Fruit fly (Drosophila melanogaster): Measurements from ENCODE around the gene CG4360.

The CG4360 gene

dm6 chr3R:20309661-20310497, 17.9 kb downstream of the CG4360 start:
- TF ChIP-seq CG1620 (GFP tag; optimal IDR thresholded peaks at IDR 0.05) (no peak), Mnt (GFP tag; optimal IDR thresholded peaks at IDR 0.05) (peak; percentile 12)

- TF ChIP-seq toe (GFP tag; optimal IDR thresholded peaks at IDR 0.05) (no peak), bab1 (GFP tag; optimal IDR thresholded peaks at IDR 0.05) (peak; percentile 85), tj (GFP tag; optimal IDR thresholded peaks at IDR 0.05) (peak; percentile 85), cic (GFP tag; optimal IDR thresholded peaks at IDR 0.05) (peak; percentile 92), pad (GFP tag; optimal IDR thresholded peaks at IDR 0.05) (peak; percentile 6), Hr96 (GFP tag; optimal IDR thresholded peaks at IDR 0.05) (peak; percentile 50), Crg-1 (GFP tag; optimal IDR thresholded peaks at IDR 0.05) (no peak), CG12768 (GFP tag; optimal IDR thresholded peaks at IDR 0.05) (peak; percentile 84), CG14711 (tag; optimal IDR thresholded peaks at IDR 0.05) (no peak), Mnt (GFP tag; optimal IDR thresholded peaks at IDR 0.05) (peak; percentile 73), kay (GFP tag; ENCODE audit: borderline replicate concordance) (peak; percentile 91), CG7101 (tag; optimal IDR thresholded peaks at IDR 0.05) (peak; percentile 30), CG7045 (GFP tag; optimal IDR thresholded peaks at IDR 0.05) (peak; percentile 56), cnc (optimal IDR thresholded peaks at IDR 0.05) (no peak), CG1620 (GFP tag; optimal IDR thresholded peaks at IDR 0.05) (peak; percentile 39), Clk (GFP tag; optimal IDR thresholded peaks at IDR 0.05) (peak; percentile 31), CG11617 (GFP tag; optimal IDR thresholded peaks at IDR 0.05) (peak; percentile 63), ovo (GFP tag; optimal IDR thresholded peaks at IDR 0.05) (peak; percentile 87), CG33017 (tag; optimal IDR thresholded peaks at IDR 0.05) (peak; percentile 76)
Measured at dm6 chr3R:20308972-20309660, 18.7 kb downstream of the CG4360 start, which contains the start of gene Orp8. Gene Orp8, plus strand, starts transcription at chr3R:20309344.

dm6 chr3R:20307487-20307971, 20.3 kb downstream of the CG4360 start, which contains the start of gene CG4362:
Gene CG4362, minus strand, starts transcription at chr3R:20307537.
- no peak for TF ChIP-seq CG7101 (tag; optimal IDR thresholded peaks at IDR 0.05)
- TF ChIP-seq cnc (optimal IDR thresholded peaks at IDR 0.05) = no peak
- TF ChIP-seq CG11617 (GFP tag; optimal IDR thresholded peaks at IDR 0.05) = no peak
- no peak for TF ChIP-seq CG33017 (tag; optimal IDR thresholded peaks at IDR 0.05)
- TF ChIP-seq bab1 (GFP tag; optimal IDR thresholded peaks at IDR 0.05) = no peak
- TF ChIP-seq CG7045 (GFP tag; optimal IDR thresholded peaks at IDR 0.05) = no peak
- peak; percentile 23 for TF ChIP-seq cic (GFP tag; optimal IDR thresholded peaks at IDR 0.05)

dm6 chr3R:20305852-20306251, 22.0 kb downstream of the CG4360 start:
- TF ChIP-seq toe (GFP tag; optimal IDR thresholded peaks at IDR 0.05) (no peak), pad (GFP tag; optimal IDR thresholded peaks at IDR 0.05) (no peak), CG7101 (tag; optimal IDR thresholded peaks at IDR 0.05) (no peak), bab1 (GFP tag; optimal IDR thresholded peaks at IDR 0.05) (no peak), CG1620 (GFP tag; optimal IDR thresholded peaks at IDR 0.05) (no peak), cic (GFP tag; optimal IDR thresholded peaks at IDR 0.05) (peak; percentile 24), cnc (optimal IDR thresholded peaks at IDR 0.05) (no peak), tj (GFP tag; optimal IDR thresholded peaks at IDR 0.05) (peak; percentile 24), ovo (GFP tag; optimal IDR thresholded peaks at IDR 0.05) (no peak), CG14711 (tag; optimal IDR thresholded peaks at IDR 0.05) (no peak), CG33017 (tag; optimal IDR thresholded peaks at IDR 0.05) (no peak), CG11617 (GFP tag; optimal IDR thresholded peaks at IDR 0.05) (peak; percentile 66)

- TF ChIP-seq CG7101 (tag; optimal IDR thresholded peaks at IDR 0.05) (no peak), CG11617 (GFP tag; optimal IDR thresholded peaks at IDR 0.05) (no peak), cic (GFP tag; optimal IDR thresholded peaks at IDR 0.05) (no peak), toe (GFP tag; optimal IDR thresholded peaks at IDR 0.05) (no peak), pad (GFP tag; optimal IDR thresholded peaks at IDR 0.05) (no peak), CG7045 (GFP tag; optimal IDR thresholded peaks at IDR 0.05) (no peak), ovo (GFP tag; optimal IDR thresholded peaks at IDR 0.05) (no peak), Mnt (GFP tag; optimal IDR thresholded peaks at IDR 0.05) (no peak), Crg-1 (GFP tag; optimal IDR thresholded peaks at IDR 0.05) (no peak), CG12768 (GFP tag; optimal IDR thresholded peaks at IDR 0.05) (no peak), CG14711 (tag; optimal IDR thresholded peaks at IDR 0.05) (no peak), bab1 (GFP tag; optimal IDR thresholded peaks at IDR 0.05) (no peak), Hr96 (GFP tag; optimal IDR thresholded peaks at IDR 0.05) (no peak), CG5204 (GFP tag; optimal IDR thresholded peaks at IDR 0.05) (no peak), CG1620 (GFP tag; optimal IDR thresholded peaks at IDR 0.05) (no peak), Clk (GFP tag; optimal IDR thresholded peaks at IDR 0.05) (no peak), cnc (optimal IDR thresholded peaks at IDR 0.05) (no peak), kay (GFP tag; ENCODE audit: borderline replicate concordance) (no peak)
Measured at dm6 chr3R:20304877-20305276, 22.9 kb downstream of the CG4360 start, which contains the start of gene CG4367. Gene CG4367, minus strand, starts transcription at chr3R:20304977.

- no peak for TF ChIP-seq cnc (optimal IDR thresholded peaks at IDR 0.05)
- no peak for TF ChIP-seq tj (GFP tag; optimal IDR thresholded peaks at IDR 0.05)
- no peak for TF ChIP-seq Crg-1 (GFP tag; optimal IDR thresholded peaks at IDR 0.05)
Measured at dm6 chr3R:20293661-20294060, 34.1 kb downstream of the CG4360 start.

Data from whole organism, adult.